Fruit fly (Drosophila melanogaster) whole organism, embryonic: Measurements from ENCODE around the gene CG4783.

Experiments used
- Antp ChIP-seq: fragments of 200-800 bp; sonication (Bioruptor generic); optimal IDR thresholded peaks from 3 replicates; lab custom pipeline; 2016; ENCODE audit warnings: missing biosample characterization, missing genetic modification characterization
- Eip74EF ChIP-seq, 2 experiments: fragments of 200-800 bp in 1 of 2; fragments of >200 bp in 1 of 2; sonication (Bioruptor generic) in 1 of 2; optimal IDR thresholded peaks; 2 replicates each; lab custom pipeline; 2017 to 2019; ENCODE audit warnings: missing biosample characterization in 2 of 2, missing genetic modification characterization in 2 of 2, mild to moderate bottlenecking in 1 of 2, moderate library complexity in 1 of 2
- fu2 ChIP-seq: fragments of 200-800 bp; sonication (Bioruptor generic); optimal IDR thresholded peaks from 2 replicates; lab custom pipeline; 2016; ENCODE audit warnings: missing biosample characterization, missing genetic modification characterization
- vnd ChIP-seq: fragments of 200-800 bp; sonication (Bioruptor generic); IDR thresholded peaks from 3 replicates; pipeline ENCODE4 v1.3.6; 2022; ENCODE audit warnings: missing biosample characterization, missing genetic modification characterization; ENCODE audit not compliant: partially characterized antibody
- zfh1 ChIP-seq: fragments of 200-800 bp; sonication (Bioruptor generic); IDR thresholded peaks from 3 replicates; pipeline ENCODE4 v1.3.6; 2022; ENCODE audit warnings: missing biosample characterization, missing genetic modification characterization

DNA sequence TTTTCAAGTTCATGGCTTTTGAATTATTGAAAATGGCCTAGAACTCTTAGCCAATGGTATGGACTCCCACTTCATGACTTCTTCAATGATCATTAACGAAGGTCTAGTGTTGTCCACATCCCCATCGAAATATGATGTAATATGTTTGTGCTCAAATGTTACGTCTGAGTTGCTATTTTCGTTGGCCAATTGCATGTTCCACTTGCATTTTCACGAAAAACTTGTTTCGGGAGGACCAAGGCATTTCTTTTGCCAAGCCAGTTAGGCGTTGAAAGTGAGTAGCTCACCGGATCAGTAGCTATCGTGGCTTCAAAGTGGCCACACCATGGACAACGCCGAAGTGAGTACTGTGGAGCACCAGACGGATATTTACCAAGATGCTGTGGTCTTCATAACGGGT lies 30.0 kb upstream of the CG4783 start, which contains the start of gene CG4770:
- TF ChIP-seq Eip74EF (GFP tag; optimal IDR thresholded peaks at IDR 0.05; lab: Kevin White, UChicago) = no peak
- TF ChIP-seq zfh1 = no peak
- TF ChIP-seq vnd (GFP tag; lab: Robert Waterston, UW) = no peak
- TF ChIP-seq Antp = no peak
- no peak for TF ChIP-seq fu2 (GFP tag; lab: Kevin White, UChicago)
